Fruit fly (Drosophila melanogaster): Measurements from ENCODE around the gene CG31269.
A peak's percentile ranks its signal among the peaks of the same experiment; 100 is the strongest.

The CG31269 gene

dm6 chr3R:17080666-17081358 lies 46.1 kb upstream of the CG31269 start (continued):
- TF ChIP-seq bsh (GFP tag; optimal IDR thresholded peaks at IDR 0.05) (peak; percentile 96 to 97), CG11695 (GFP tag; IDR thresholded peaks at IDR 0.05) (peak; percentile 98), CG11696 (GFP tag; IDR thresholded peaks at IDR 0.05) (peak; percentile 84), CG13624 (GFP tag; optimal IDR thresholded peaks at IDR 0.05) (peak; percentile 92), mam (GFP tag; optimal IDR thresholded peaks at IDR 0.05) (peak; percentile 88), so (GFP tag; IDR thresholded peaks at IDR 0.05) (peak; percentile 96), nau (GFP tag; optimal IDR thresholded peaks at IDR 0.05) (peak; percentile 97), Vsx1 (GFP tag; optimal IDR thresholded peaks at IDR 0.05) (peak; percentile 92), CG12659 (GFP tag; optimal IDR thresholded peaks at IDR 0.05) (peak; percentile 97), peb (GFP tag; IDR thresholded peaks at IDR 0.05) (peak; percentile 90), CG12071 (GFP tag; optimal IDR thresholded peaks at IDR 0.05) (peak; percentile 90), CG7963 (GFP tag; IDR thresholded peaks at IDR 0.05; ENCODE audit: partially characterized antibody) (no peak), MBD-R2 (GFP tag; IDR thresholded peaks at IDR 0.05) (peak; percentile 66; the same call in 1 of the 2 replicates), pan (optimal IDR thresholded peaks at IDR 0.05) (no peak), pan (GFP tag; optimal IDR thresholded peaks at IDR 0.05 in 1 of 2, IDR thresholded peaks at IDR 0.05 in 1 of 2) (peak in 1 of 2 experiments; percentile 96), CG1602 (GFP tag; optimal IDR thresholded peaks at IDR 0.05) (peak; percentile 94), aop (GFP tag; IDR thresholded peaks at IDR 0.05) (no peak), Fer2 (tag; optimal IDR thresholded peaks at IDR 0.05) (peak; percentile 69), CG12391 (tag; optimal IDR thresholded peaks at IDR 0.05) (peak; percentile 98), tx (GFP tag; optimal IDR thresholded peaks at IDR 0.05) (peak; percentile 77), dan (GFP tag; IDR thresholded peaks at IDR 0.05) (0 out of 2 replicates have a peak, but pooled peaks have one; percentile 35), cwo (GFP tag; optimal IDR thresholded peaks at IDR 0.05) (peak; percentile 93), Max (GFP tag; optimal IDR thresholded peaks at IDR 0.05) (peak; percentile 96), h (optimal IDR thresholded peaks at IDR 0.05) (no peak), Hr51 (GFP tag; optimal IDR thresholded peaks at IDR 0.05) (peak; percentile 85 to 98), CG6272 (GFP tag; IDR thresholded peaks at IDR 0.05) (peak; percentile 82), H2.0 (GFP tag; IDR thresholded peaks at IDR 0.05) (peak; percentile 86), lov (optimal IDR thresholded peaks at IDR 0.05) (no peak), lov (GFP tag; IDR thresholded peaks at IDR 0.05) (peak; percentile 90), CG17186 (GFP tag; optimal IDR thresholded peaks at IDR 0.05) (peak; percentile 81), ind (GFP tag; optimal IDR thresholded peaks at IDR 0.05) (peak; percentile 92), Dad (GFP tag; optimal IDR thresholded peaks at IDR 0.05) (peak; percentile 82), CG6654 (GFP tag; optimal IDR thresholded peaks at IDR 0.05) (peak; percentile 85), CG43689 (GFP tag; IDR thresholded peaks at IDR 0.05) (peak; percentile 85), Hr3 (GFP tag; optimal IDR thresholded peaks at IDR 0.05) (peak; percentile 95), Awh (GFP tag; IDR thresholded peaks at IDR 0.05) (peak; percentile 94), ci (GFP tag; IDR thresholded peaks at IDR 0.05) (peak; percentile 95), dpn (GFP tag; optimal IDR thresholded peaks at IDR 0.05) (peak; percentile 90 to 94), CG1603 (tag; optimal IDR thresholded peaks at IDR 0.05) (peak; percentile 87), gsb-n (tag; optimal IDR thresholded peaks at IDR 0.05) (peak; percentile 95), yki (optimal IDR thresholded peaks at IDR 0.05) (no peak), Hey (tag; optimal IDR thresholded peaks at IDR 0.05) (no peak), CG12155 (GFP tag; optimal IDR thresholded peaks at IDR 0.05) (peak; percentile 87), Sox102F (GFP tag; optimal IDR thresholded peaks at IDR 0.05) (peak; percentile 96), CG17568 (GFP tag; optimal IDR thresholded peaks at IDR 0.05) (peak; percentile 92), row (GFP tag; IDR thresholded peaks at IDR 0.05) (peak; percentile 88), unc-4 (GFP tag; IDR thresholded peaks at IDR 0.05; ENCODE audit: partially characterized antibody) (no peak), zen2 (GFP tag; IDR thresholded peaks at IDR 0.05; ENCODE audit: partially characterized antibody) (no peak), Jarid2 (GFP tag; optimal IDR thresholded peaks at IDR 0.05) (peak; percentile 82), kni (GFP tag; optimal IDR thresholded peaks at IDR 0.05) (peak; percentile 69)

Data from whole organism, embryonic.